Fruit fly (Drosophila melanogaster) whole organism, larva: Measurements from ENCODE around the gene sunn.

Experiments
- noc ChIP-seq: fragments of 200-800 bp; sonication (Bioruptor generic); optimal IDR thresholded peaks from 3 replicates; lab custom pipeline; 2019; ENCODE audit warnings: missing biosample characterization, mild to moderate bottlenecking, missing genetic modification characterization, moderate library complexity

The sunn gene

DNA sequence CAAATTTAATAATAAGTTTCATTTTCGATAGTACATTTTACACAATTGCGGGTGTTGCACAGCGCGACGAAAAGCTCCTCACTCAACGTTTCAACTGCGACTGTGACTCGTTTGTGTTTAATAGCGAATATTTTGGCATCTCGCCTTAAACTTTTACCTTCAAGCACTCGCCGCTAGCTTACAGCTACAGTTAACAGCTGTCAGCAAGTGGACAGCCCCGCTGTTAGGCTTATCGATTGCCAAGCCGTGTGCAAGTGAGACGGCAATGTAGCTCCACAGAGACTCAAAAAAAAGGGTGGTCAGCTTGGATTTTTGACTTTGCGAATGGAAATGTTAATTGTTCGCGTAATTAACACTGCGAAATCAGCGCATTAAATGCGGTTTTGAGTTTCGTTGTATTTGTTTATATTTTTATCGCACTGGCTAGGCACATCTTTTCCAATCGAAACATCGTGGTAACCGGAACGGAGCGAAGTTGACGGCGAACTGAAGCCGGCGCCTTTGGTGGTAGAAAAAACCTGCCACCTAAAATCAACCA lies 37.6 kb downstream of the sunn start, which contains the start of gene loaf:
loaf (minus strand) TSS at position 488 of the 538 bp plus-strand sequence.
- TF ChIP-seq noc (tag; lab: Kevin White, UChicago) = no peak

DNA sequence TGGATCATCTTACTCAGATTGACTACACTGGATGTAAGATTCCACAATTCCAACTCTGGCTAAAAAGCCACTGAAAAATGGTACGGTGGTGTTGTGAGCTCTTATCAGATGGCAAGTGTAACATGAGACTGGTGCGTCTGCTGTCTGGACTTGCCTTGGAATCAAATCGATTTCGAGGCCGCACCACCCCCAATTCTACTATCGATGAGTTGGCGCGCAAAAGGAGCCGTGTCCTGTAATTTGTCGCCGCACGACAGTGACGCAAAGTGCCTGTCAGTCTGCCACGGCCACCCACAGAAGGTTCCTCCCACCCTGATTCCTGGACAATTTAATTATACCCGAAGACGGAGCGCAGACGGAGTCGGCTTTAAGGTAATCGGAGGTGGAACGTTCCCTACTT lies 38.4 kb downstream of the sunn start:
- TF ChIP-seq noc (tag; lab: Kevin White, UChicago) = no peak

DNA sequence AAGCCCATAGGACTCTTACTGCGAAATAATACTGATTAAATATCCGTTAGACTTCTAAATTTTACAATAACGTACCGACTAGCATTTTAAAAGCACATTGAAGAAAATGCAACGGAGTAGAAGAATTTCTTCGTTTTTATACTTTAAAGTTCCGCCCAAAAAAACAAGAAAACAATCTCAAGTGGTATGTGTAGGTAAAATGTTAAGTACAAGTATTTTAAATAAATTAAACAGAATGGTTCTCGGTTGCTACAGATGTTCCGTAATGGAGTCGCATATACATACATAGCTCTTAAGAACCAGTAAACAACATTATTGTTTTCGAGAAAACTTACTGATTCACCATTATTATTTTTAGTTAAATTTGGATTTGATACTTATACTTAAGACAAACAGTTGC lies 43.9 kb downstream of the sunn start, which contains the start of gene Muc68D:
Muc68D (minus strand) TSS at position 101 of the 400 bp plus-strand sequence.
- TF ChIP-seq noc (tag; lab: Kevin White, UChicago) = no peak

DNA sequence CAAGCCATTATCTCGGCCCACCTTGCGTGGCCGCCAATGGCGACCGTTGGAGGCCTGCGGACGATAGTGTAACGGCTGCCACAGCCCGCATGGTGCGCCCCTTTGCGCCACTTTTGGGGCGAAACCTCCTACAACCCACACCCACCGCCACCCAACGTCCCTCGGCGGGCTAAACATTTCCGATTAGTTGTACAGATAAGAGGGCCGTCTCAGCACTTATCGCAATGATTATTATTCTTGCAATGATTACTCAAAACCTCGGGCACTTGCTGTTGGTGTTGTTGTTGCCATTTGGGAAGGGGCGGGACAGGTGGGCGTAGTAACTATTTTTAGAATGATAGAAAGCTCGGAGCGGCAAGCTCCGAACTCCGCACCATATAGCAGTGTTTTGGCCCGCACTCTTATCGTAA lies 44.5 kb downstream of the sunn start:
- peak; percentile 20 for TF ChIP-seq noc (tag; lab: Kevin White, UChicago)

DNA sequence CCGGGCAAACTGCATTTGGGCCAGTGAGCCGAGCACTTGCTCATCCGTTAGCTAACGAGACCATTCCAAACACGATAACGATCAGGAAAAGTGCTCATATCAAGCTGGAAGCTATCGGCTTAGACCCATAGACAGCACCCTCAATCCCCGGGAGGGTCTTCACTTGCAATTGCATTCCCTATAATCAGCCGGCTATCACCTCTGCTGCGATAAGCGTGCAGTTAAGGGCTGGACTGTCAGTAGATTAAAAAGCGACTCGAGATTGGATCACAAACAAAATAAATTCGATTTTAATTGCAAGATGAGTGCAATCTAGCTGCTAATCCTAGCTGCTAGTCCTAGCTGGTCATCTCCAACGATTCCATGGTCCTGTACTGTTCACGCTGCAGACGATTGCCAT lies 45.6 kb downstream of the sunn start:
- TF ChIP-seq noc (tag; lab: Kevin White, UChicago) = no peak

DNA sequence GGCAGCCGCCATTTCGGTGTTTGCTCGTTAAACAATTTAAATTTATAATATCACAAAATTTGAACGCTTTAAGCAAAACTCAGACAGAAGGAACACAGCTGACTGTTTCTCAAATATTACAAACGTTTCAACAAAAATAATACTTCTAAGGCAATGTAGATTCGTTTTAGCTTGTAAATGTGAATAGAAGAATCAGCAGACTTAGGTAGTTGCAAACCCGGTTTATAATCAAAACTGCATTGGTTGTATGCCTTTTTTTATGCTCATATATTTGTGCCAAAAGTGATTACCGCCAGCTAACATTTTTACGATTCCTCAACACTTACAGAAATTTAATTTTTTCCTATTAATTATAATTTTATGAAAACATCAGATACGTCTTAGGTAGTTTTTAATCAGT lies 46.3 kb downstream of the sunn start, which contains the start of gene Tim13:
Tim13 (minus strand) TSS at position 101 of the 400 bp plus-strand sequence.
- TF ChIP-seq noc (tag; lab: Kevin White, UChicago) = no peak

DNA sequence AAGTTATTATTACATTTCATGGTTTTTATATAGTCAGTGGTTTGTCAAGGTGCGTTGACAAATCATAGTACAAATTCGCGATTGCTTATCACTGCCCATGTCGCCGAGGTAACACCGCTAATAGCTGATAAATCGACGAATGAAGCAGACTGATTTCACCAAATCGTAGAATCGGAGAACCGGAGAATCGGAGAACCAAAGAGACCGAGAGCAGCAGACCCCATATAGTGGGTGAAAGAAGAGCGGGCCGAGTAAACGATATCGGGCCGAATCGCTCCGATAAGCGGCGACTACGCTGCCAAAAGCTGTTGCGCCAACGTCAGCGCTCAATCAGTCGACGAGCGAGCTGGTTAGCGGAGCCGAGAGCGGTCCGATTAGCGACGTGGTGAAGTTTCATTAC lies 48.6 kb downstream of the sunn start, which contains the start of gene CG14131:
CG14131 (plus strand) TSS at position 343 of the 400 bp plus-strand sequence.
- no peak for TF ChIP-seq noc (tag; lab: Kevin White, UChicago)

DNA sequence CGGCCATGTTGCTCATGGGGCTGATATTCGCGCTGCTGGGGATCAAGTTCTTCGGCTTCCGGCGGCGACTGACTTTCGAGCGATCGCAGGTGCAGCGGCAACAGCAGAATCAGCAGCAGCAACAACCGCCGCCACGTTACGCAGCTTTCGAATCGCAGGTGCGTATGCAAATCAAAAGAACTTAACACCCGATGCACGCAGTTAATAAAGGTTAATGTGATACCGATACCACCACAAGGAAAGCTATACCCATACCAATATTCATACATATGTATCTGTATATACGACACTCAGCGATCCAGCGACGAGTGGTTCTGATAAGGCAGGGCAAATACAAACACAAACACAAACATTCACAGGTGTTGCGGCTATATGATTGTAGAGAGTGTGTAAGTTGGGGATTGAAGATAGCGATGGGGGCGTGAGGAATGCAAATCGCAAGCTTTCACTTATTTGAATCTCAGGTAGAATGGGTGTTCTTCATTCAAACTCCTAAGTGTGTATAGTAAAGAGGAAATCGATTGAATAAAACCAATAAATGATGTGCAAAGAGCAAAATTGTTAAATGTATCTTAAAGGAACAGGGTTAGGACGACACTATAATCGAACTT lies 49.3 kb downstream of the sunn start:
- no peak for TF ChIP-seq noc (tag; lab: Kevin White, UChicago)
